Worm (Caenorhabditis elegans) whole organism, L1 larva: Measurements from ENCODE around the gene dsl-6.

Source experiments
- C04F5.9 ChIP-seq: sonication (generic microtip); optimal IDR thresholded peaks from 2 replicates; lab custom pipeline; 2016; ENCODE audit warnings: missing genetic modification characterization, missing compliant biosample characterization
- C16A3.4 ChIP-seq: fragments of 150-350 bp; optimal IDR thresholded peaks from 2 replicates; lab custom pipeline; 2014; ENCODE audit warnings: missing biosample characterization, missing genetic modification characterization
- alr-1 ChIP-seq: fragments of 200-800 bp; sonication (Bioruptor generic); optimal IDR thresholded peaks from 2 replicates; lab custom pipeline; 2018; ENCODE audit warnings: borderline replicate concordance, mild to moderate bottlenecking, missing genetic modification characterization, missing compliant biosample characterization
- aly-2 ChIP-seq: fragments of 150-350 bp; optimal IDR thresholded peaks from 2 replicates; lab custom pipeline; 2014; ENCODE audit warnings: missing biosample characterization, missing genetic modification characterization
- ama-1 ChIP-seq: fragments of 150-350 bp; optimal IDR thresholded peaks from 2 replicates; lab custom pipeline; 2014
- blmp-1 ChIP-seq: fragments of 150-350 bp; optimal IDR thresholded peaks from 2 replicates; lab custom pipeline; 2014; ENCODE audit warnings: missing biosample characterization, missing genetic modification characterization
- ceh-8 ChIP-seq: fragments of 200-800 bp; sonication (Bioruptor generic); optimal IDR thresholded peaks from 2 replicates; lab custom pipeline; 2018; ENCODE audit warnings: mild to moderate bottlenecking, missing genetic modification characterization, moderate library complexity, missing compliant biosample characterization
- ceh-90 ChIP-seq: sonication (generic microtip); optimal IDR thresholded peaks from 2 replicates; lab custom pipeline; 2016; ENCODE audit warnings: missing genetic modification characterization, missing compliant biosample characterization
- dpl-1 ChIP-seq, 3 experiments: fragments of 150-350 bp in 2 of 3; sonication (generic microtip) in 1 of 3; optimal IDR thresholded peaks; 2 replicates each; lab custom pipeline; 2014 to 2017; ENCODE audit warnings: missing biosample characterization in 3 of 3, missing genetic modification characterization in 3 of 3, missing genetic modification reagents in 3 of 3
- dsc-1 ChIP-seq: sonication (generic microtip); optimal IDR thresholded peaks from 2 replicates; lab custom pipeline; 2016; ENCODE audit warnings: mild to moderate bottlenecking, missing genetic modification characterization, missing compliant biosample characterization
- efl-1 ChIP-seq, 4 experiments: fragments of 150-350 bp; optimal IDR thresholded peaks in 3 of 4; peaks in 1 of 4; 1 replicate in 1 of 4; 2 replicates in 3 of 4; lab custom pipeline; 2014; ENCODE audit warnings: missing biosample characterization in 2 of 4, missing genetic modification characterization in 2 of 4, missing genetic modification reagents in 2 of 4
- egl-13 ChIP-seq: sonication (generic microtip); optimal IDR thresholded peaks from 2 replicates; lab custom pipeline; 2016; ENCODE audit warnings: missing genotype, missing genetic modification reagents, missing genetic modification characterization, missing compliant biosample characterization
- elt-2 ChIP-seq: sonication (generic microtip); optimal IDR thresholded peaks from 2 replicates; lab custom pipeline; 2016; ENCODE audit warnings: missing genetic modification characterization, mild to moderate bottlenecking, inconsistent platforms, missing compliant biosample characterization, missing genetic modification reagents
- elt-3 ChIP-seq, 6 experiments: fragments of 150-350 bp in 1 of 6; sonication (generic microtip); optimal IDR thresholded peaks; 2 replicates each; lab custom pipeline; 2017 to 2018; ENCODE audit warnings: missing biosample characterization in 6 of 6, missing genetic modification characterization in 6 of 6, inconsistent platforms in 1 of 6
- ets-5 ChIP-seq: fragments of 200-800 bp; sonication (Bioruptor generic); IDR thresholded peaks from 2 replicates; pipeline ENCODE4 v1.3.6; 2022; ENCODE audit warnings: missing genetic modification characterization, missing compliant biosample characterization
- fkh-10 ChIP-seq: sonication (generic microtip); optimal IDR thresholded peaks from 2 replicates; lab custom pipeline; 2017; ENCODE audit warnings: missing biosample characterization, missing genetic modification reagents, missing genetic modification characterization
- fos-1 ChIP-seq: fragments of 150-350 bp; optimal IDR thresholded peaks from 2 replicates; lab custom pipeline; 2014; ENCODE audit warnings: missing biosample characterization, missing genetic modification characterization
- hlh-17 ChIP-seq: fragments of 200-800 bp; sonication (Bioruptor generic); optimal IDR thresholded peaks from 2 replicates; lab custom pipeline; 2018; ENCODE audit warnings: missing genetic modification characterization, mild to moderate bottlenecking, missing compliant biosample characterization, moderate library complexity, borderline replicate concordance
- hlh-4 ChIP-seq: sonication (generic microtip); optimal IDR thresholded peaks from 2 replicates; lab custom pipeline; 2016; ENCODE audit warnings: mild to moderate bottlenecking, missing genetic modification characterization, missing compliant biosample characterization
- hpl-2 ChIP-seq: fragments of 150-350 bp; optimal IDR thresholded peaks from 2 replicates; lab custom pipeline; 2014; ENCODE audit warnings: missing biosample characterization, missing genetic modification reagents, missing genetic modification characterization
- irx-1 ChIP-seq: sonication (generic microtip); optimal IDR thresholded peaks from 2 replicates; lab custom pipeline; 2016; ENCODE audit warnings: missing genetic modification characterization, missing compliant biosample characterization
- isw-1 ChIP-seq: fragments of 200-800 bp; sonication (Bioruptor generic); IDR thresholded peaks from 2 replicates; pipeline ENCODE4 v1.3.6; 2022; ENCODE audit warnings: missing genetic modification characterization, missing compliant biosample characterization
- jun-1 ChIP-seq: fragments of 150-350 bp; optimal IDR thresholded peaks from 2 replicates; lab custom pipeline; 2014; ENCODE audit warnings: missing biosample characterization, missing genetic modification reagents, missing genetic modification characterization
- lin-14 ChIP-seq: fragments of 200-800 bp; sonication (Bioruptor generic); optimal IDR thresholded peaks from 2 replicates; lab custom pipeline; 2018; ENCODE audit warnings: mild to moderate bottlenecking, missing genetic modification characterization, moderate library complexity, missing compliant biosample characterization
- lsy-2 ChIP-seq, 2 experiments: fragments of 150-350 bp; optimal IDR thresholded peaks; 2 replicates each; lab custom pipeline; 2014; ENCODE audit warnings: missing biosample characterization in 2 of 2, missing genetic modification characterization in 2 of 2
- mab-9 ChIP-seq: fragments of 200-800 bp; sonication (Bioruptor generic); IDR thresholded peaks from 2 replicates; pipeline ENCODE4 v1.3.6; 2022; ENCODE audit warnings: missing genetic modification reagents, missing genetic modification characterization, missing compliant biosample characterization
- mdl-1 ChIP-seq, 2 experiments: fragments of 150-350 bp; optimal IDR thresholded peaks; 2 replicates each; lab custom pipeline; 2014 to 2017; ENCODE audit warnings: missing biosample characterization in 2 of 2, missing genetic modification characterization in 2 of 2, inconsistent platforms in 1 of 2
- mep-1 ChIP-seq: fragments of 150-350 bp; optimal IDR thresholded peaks from 2 replicates; lab custom pipeline; 2014; ENCODE audit warnings: missing biosample characterization, missing genetic modification characterization
- nhr-11 ChIP-seq: fragments of 150-350 bp; optimal IDR thresholded peaks from 2 replicates; lab custom pipeline; 2014; ENCODE audit warnings: missing biosample characterization, missing genetic modification characterization
- nhr-12 ChIP-seq: sonication (generic microtip); optimal IDR thresholded peaks from 2 replicates; lab custom pipeline; 2017; ENCODE audit warnings: missing biosample characterization, missing genetic modification characterization
- nhr-19 ChIP-seq: fragments of 200-800 bp; sonication (Bioruptor generic); conservative IDR thresholded peaks from 2 replicates; pipeline ENCODE4 v1.3.6; 2022; ENCODE audit warnings: missing genetic modification characterization, missing compliant biosample characterization
- nhr-20 ChIP-seq: sonication (generic microtip); optimal IDR thresholded peaks from 2 replicates; lab custom pipeline; 2016; ENCODE audit warnings: mild to moderate bottlenecking, missing genetic modification characterization, missing compliant biosample characterization
- nhr-47 ChIP-seq: sonication (generic microtip); optimal IDR thresholded peaks from 2 replicates; lab custom pipeline; 2016; ENCODE audit warnings: mild to moderate bottlenecking, missing genetic modification characterization, moderate library complexity, missing compliant biosample characterization
- nhr-76 ChIP-seq: sonication (generic microtip); optimal IDR thresholded peaks from 2 replicates; lab custom pipeline; 2017; ENCODE audit warnings: missing biosample characterization, missing genetic modification characterization
- nhr-77 ChIP-seq: fragments of 150-350 bp; optimal IDR thresholded peaks from 2 replicates; lab custom pipeline; 2014; ENCODE audit warnings: missing biosample characterization, missing genetic modification characterization
- nhr-84 ChIP-seq: sonication (generic microtip); optimal IDR thresholded peaks from 2 replicates; lab custom pipeline; 2017; ENCODE audit warnings: missing biosample characterization, missing genetic modification characterization
- nhr-90 ChIP-seq: sonication (generic microtip); optimal IDR thresholded peaks from 2 replicates; lab custom pipeline; 2016; ENCODE audit warnings: mild to moderate bottlenecking, missing genetic modification characterization, missing compliant biosample characterization; ENCODE audit not compliant: poor library complexity
- pag-3 ChIP-seq: sonication (generic microtip); optimal IDR thresholded peaks from 2 replicates; lab custom pipeline; 2017; ENCODE audit warnings: missing genetic modification characterization, mild to moderate bottlenecking, missing compliant biosample characterization, antibody characterized with exemption, borderline replicate concordance; ENCODE audit not compliant: insufficient read depth
- skn-1 ChIP-seq: fragments of 150-350 bp; optimal IDR thresholded peaks from 2 replicates; lab custom pipeline; 2014; ENCODE audit warnings: missing biosample characterization, missing genetic modification characterization
- snu-23 ChIP-seq: sonication (generic microtip); optimal IDR thresholded peaks from 2 replicates; lab custom pipeline; 2016; ENCODE audit warnings: missing genetic modification characterization, missing compliant biosample characterization
- sup-37 ChIP-seq: fragments of 200-800 bp; sonication (Bioruptor generic); optimal IDR thresholded peaks from 2 replicates; lab custom pipeline; 2018; ENCODE audit warnings: mild to moderate bottlenecking, missing genetic modification characterization, missing compliant biosample characterization
- swsn-7 ChIP-seq: sonication (generic microtip); optimal IDR thresholded peaks from 2 replicates; lab custom pipeline; 2016; ENCODE audit warnings: missing genetic modification characterization, missing compliant biosample characterization
- tbx-2 ChIP-seq: sonication (generic microtip); optimal IDR thresholded peaks from 2 replicates; lab custom pipeline; 2016; ENCODE audit warnings: missing genetic modification characterization, missing compliant biosample characterization
- tlp-1 ChIP-seq: fragments of 150-350 bp; optimal IDR thresholded peaks from 2 replicates; lab custom pipeline; 2014; ENCODE audit warnings: missing biosample characterization, missing genetic modification characterization
- unc-130 ChIP-seq: fragments of 150-350 bp; optimal IDR thresholded peaks from 2 replicates; lab custom pipeline; 2017; ENCODE audit warnings: missing biosample characterization, missing genetic modification characterization, inconsistent platforms
- unc-30 ChIP-seq: sonication (generic microtip); optimal IDR thresholded peaks from 2 replicates; lab custom pipeline; 2017; ENCODE audit warnings: missing biosample characterization, missing genetic modification characterization
- unc-98 ChIP-seq: fragments of 200-800 bp; sonication (Bioruptor generic); IDR thresholded peaks from 2 replicates; pipeline ENCODE4 v1.3.6; 2022; ENCODE audit warnings: missing genetic modification characterization, missing compliant biosample characterization
- vab-15 ChIP-seq: sonication (generic microtip); optimal IDR thresholded peaks from 2 replicates; lab custom pipeline; 2017; ENCODE audit warnings: missing genotype, mild to moderate bottlenecking, missing genetic modification characterization, missing compliant biosample characterization
- xbp-1 ChIP-seq: sonication (generic microtip); optimal IDR thresholded peaks from 2 replicates; lab custom pipeline; 2016; ENCODE audit warnings: missing genetic modification characterization, missing compliant biosample characterization
- zip-4 ChIP-seq: fragments of 200-800 bp; sonication (Bioruptor generic); optimal IDR thresholded peaks from 2 replicates; lab custom pipeline; 2018; ENCODE audit warnings: mild to moderate bottlenecking, missing genetic modification characterization, moderate library complexity, missing compliant biosample characterization
- ztf-11 ChIP-seq, 2 experiments: sonication (generic microtip); optimal IDR thresholded peaks; 2 replicates each; lab custom pipeline; 2016 to 2017; ENCODE audit warnings: missing genetic modification characterization in 2 of 2, missing biosample characterization in 1 of 2, missing compliant biosample characterization in 1 of 2
- ztf-4 ChIP-seq: fragments of 150-350 bp; optimal IDR thresholded peaks from 2 replicates; lab custom pipeline; 2014; ENCODE audit warnings: missing biosample characterization, missing genetic modification characterization

dsl-6 gene

ce11 chrIV:11433709-11434108 lies 35.6 kb upstream of the dsl-6 start (continued):
- TF ChIP-seq ztf-11 (tag; optimal IDR thresholded peaks at IDR 0.05; lab: Kevin White, UChicago) (no peak), unc-130 (tag; lab: Kevin White, UChicago) (peak; percentile 45), nhr-20 (peak; percentile 73), elt-2 (tag; lab: Kevin White, UChicago) (no peak), lin-14 (GFP tag; lab: Kevin White, UChicago) (peak; percentile 91), egl-13 (peak; percentile 42), nhr-12 (tag; lab: Kevin White, UChicago) (no peak), snu-23 (GFP tag; lab: Kevin White, UChicago) (peak; percentile 79), ztf-4 (tag; lab: Kevin White, UChicago) (no peak), blmp-1 (tag; lab: Kevin White, UChicago) (no peak), C16A3.4 (tag; lab: Kevin White, UChicago) (peak; percentile 38), ama-1 (lab: Kevin White, UChicago) (no peak), dpl-1 (GFP tag; optimal IDR thresholded peaks at IDR 0.05; lab: Kevin White, UChicago) (peak; percentile 66 to 76 (median 73)), nhr-77 (tag; lab: Kevin White, UChicago) (peak; percentile 42), dsc-1 (tag; lab: Kevin White, UChicago) (peak; percentile 74), efl-1 (optimal IDR thresholded peaks at IDR 0.05; lab: Kevin White, UChicago) (peak; percentile 72), efl-1 (GFP tag; optimal IDR thresholded peaks at IDR 0.05 in 1 of 2; lab: Kevin White, UChicago) (peak; percentile 28 to 72), alr-1 (tag; lab: Kevin White, UChicago) (no peak), nhr-19 (GFP tag; lab: Robert Waterston, UW) (peak; percentile 76), ceh-8 (peak; percentile 27), nhr-76 (tag; lab: Kevin White, UChicago) (no peak), sup-37 (GFP tag; lab: Kevin White, UChicago) (peak; percentile 17), tbx-2 (tag; lab: Kevin White, UChicago) (peak; percentile 71), swsn-7 (tag; lab: Kevin White, UChicago) (peak; percentile 78), nhr-11 (tag; lab: Kevin White, UChicago) (no peak), isw-1 (peak; percentile 52), C04F5.9 (tag; lab: Kevin White, UChicago) (peak; percentile 43), elt-3 (tag; optimal IDR thresholded peaks at IDR 0.05; lab: Kevin White, UChicago) (peak in 1 of 6 experiments; percentile 37), mdl-1 (tag; optimal IDR thresholded peaks at IDR 0.05; lab: Kevin White, UChicago) (peak in 1 of 2 experiments; percentile 43), hlh-17 (no peak), xbp-1 (tag; lab: Kevin White, UChicago) (peak; percentile 65), irx-1 (tag; lab: Kevin White, UChicago) (peak; percentile 58), pag-3 (peak; percentile 59), nhr-90 (tag; lab: Kevin White, UChicago) (peak; percentile 44), unc-30 (no peak), hpl-2 (GFP tag; lab: Kevin White, UChicago) (no peak), unc-98 (GFP tag; lab: Robert Waterston, UW) (no peak), jun-1 (tag; lab: Kevin White, UChicago) (peak; percentile 45), mep-1 (tag; lab: Kevin White, UChicago) (peak; percentile 88), skn-1 (tag; lab: Kevin White, UChicago) (peak; percentile 65), mab-9 (GFP tag; lab: Robert Waterston, UW) (no peak), fkh-10 (GFP tag; lab: Kevin White, UChicago) (peak; percentile 57), tlp-1 (tag; lab: Kevin White, UChicago) (no peak), nhr-47 (tag; lab: Kevin White, UChicago) (peak; percentile 80), nhr-84 (tag; lab: Kevin White, UChicago) (no peak), ceh-90 (tag; lab: Kevin White, UChicago) (no peak), vab-15 (tag; lab: Kevin White, UChicago) (no peak), fos-1 (tag; lab: Kevin White, UChicago) (peak; percentile 21), lsy-2 (tag; optimal IDR thresholded peaks at IDR 0.05; lab: Kevin White, UChicago) (peak; percentile 76 to 84), aly-2 (tag; lab: Kevin White, UChicago) (peak; percentile 58), hlh-4 (tag; lab: Kevin White, UChicago) (no peak), zip-4 (GFP tag; lab: Kevin White, UChicago) (peak; percentile 15), ets-5 (GFP tag; lab: Robert Waterston, UW) (no peak)
